Worm (Caenorhabditis elegans) whole organism, early embryonic: ENCODE results near the gene ZK632.4.

ENCODE experiments used
- F13C5.2 ChIP-seq: sonication (generic microtip); optimal IDR thresholded peaks from 2 replicates; lab custom pipeline; 2017; ENCODE audit warnings: mild to moderate bottlenecking, missing genetic modification characterization, inconsistent platforms, missing compliant biosample characterization
- aly-1 ChIP-seq: sonication (generic microtip); optimal IDR thresholded peaks from 2 replicates; lab custom pipeline; 2016; ENCODE audit warnings: missing genetic modification characterization, missing compliant biosample characterization
- ama-1 ChIP-seq: fragments of 150-350 bp; optimal IDR thresholded peaks from 2 replicates; lab custom pipeline; 2014
- ets-7 ChIP-seq: sonication (generic microtip); optimal IDR thresholded peaks from 2 replicates; lab custom pipeline; 2016; ENCODE audit warnings: missing genotype, missing genetic modification characterization, missing compliant biosample characterization
- hmbx-1 ChIP-seq: sonication (generic microtip); optimal IDR thresholded peaks from 2 replicates; lab custom pipeline; 2016; ENCODE audit warnings: mild to moderate bottlenecking, missing genetic modification characterization, missing compliant biosample characterization
- pes-1 ChIP-seq: fragments of 200-800 bp; sonication (Bioruptor generic); IDR thresholded peaks from 2 replicates; pipeline ENCODE4 v1.3.6; 2022; ENCODE audit warnings: missing genetic modification reagents, missing genetic modification characterization, missing compliant biosample characterization

ce11 chrIII:9789607-9790073 lies 17.6 kb downstream of the ZK632.4 start, which contains the start of gene R10E11.5:
- no peak for TF ChIP-seq pes-1 (GFP tag; lab: Robert Waterston, UW)
- no peak for TF ChIP-seq ets-7 (tag; lab: Kevin White, UChicago)
- no peak for TF ChIP-seq F13C5.2 (tag; lab: Kevin White, UChicago)
- TF ChIP-seq aly-1 (tag; lab: Kevin White, UChicago), result no peak
- no peak for TF ChIP-seq hmbx-1
- no peak for TF ChIP-seq ama-1
